Fruit fly (Drosophila melanogaster): ENCODE measurements around the gene Fim.

Fim gene

dm6 chrX:17334101-17334500 is 32.4 kb upstream of the Fim start:
- peak; percentile 16 for TF ChIP-seq Oli (tag; optimal IDR thresholded peaks at IDR 0.05)
- TF ChIP-seq gem (tag; optimal IDR thresholded peaks at IDR 0.05) = peak; percentile 58
- TF ChIP-seq CG12391 (tag; optimal IDR thresholded peaks at IDR 0.05) = peak; percentile 28
- TF ChIP-seq Hr78 (GFP tag; optimal IDR thresholded peaks at IDR 0.05) = peak in 1 of 2 experiments; percentile 73
- no peak for TF ChIP-seq CG6683 (GFP tag; optimal IDR thresholded peaks at IDR 0.05)
- no peak for TF ChIP-seq ase (GFP tag; IDR thresholded peaks at IDR 0.05)
- no peak for TF ChIP-seq E2f1 (GFP tag; IDR thresholded peaks at IDR 0.05)
- TF ChIP-seq ttk (GFP tag; IDR thresholded peaks at IDR 0.05) = peak; percentile 41
- peak; percentile 3 for TF ChIP-seq CG8924 (tag; optimal IDR thresholded peaks at IDR 0.05)
- TF ChIP-seq CG11504 (tag; optimal IDR thresholded peaks at IDR 0.05) = peak; percentile 47
- peak; percentile 35 for TF ChIP-seq CG2712 (tag; optimal IDR thresholded peaks at IDR 0.05)
- TF ChIP-seq Hr51 (GFP tag; optimal IDR thresholded peaks at IDR 0.05) = peak in 1 of 2 experiments; percentile 28
- TF ChIP-seq az2 (GFP tag; optimal IDR thresholded peaks at IDR 0.05) = peak; percentile 3
- peak; percentile 47 for TF ChIP-seq CG18262 (tag; optimal IDR thresholded peaks at IDR 0.05)
- peak; percentile 17 for TF ChIP-seq CG2678 (tag; optimal IDR thresholded peaks at IDR 0.05)
- TF ChIP-seq CG11247 (GFP tag; IDR thresholded peaks at IDR 0.05) = no peak
- no peak for TF ChIP-seq Meics (GFP tag; optimal IDR thresholded peaks at IDR 0.05)
- TF ChIP-seq Ssrp (tag; optimal IDR thresholded peaks at IDR 0.05) = peak; percentile 17
- peak in 1 of 3 experiments; percentile 5 for TF ChIP-seq lola (GFP tag; optimal IDR thresholded peaks at IDR 0.05)
- TF ChIP-seq CG13424 (tag; optimal IDR thresholded peaks at IDR 0.05) = peak; percentile 15
- peak; percentile 9 for TF ChIP-seq CG17385 (GFP tag; optimal IDR thresholded peaks at IDR 0.05)
- peak; percentile 70 for TF ChIP-seq sens (GFP tag)
- TF ChIP-seq TFAM (GFP tag; optimal IDR thresholded peaks at IDR 0.05) = no peak
- TF ChIP-seq CG6791 (GFP tag; IDR thresholded peaks at IDR 0.05; ENCODE audit: partially characterized antibody) = no peak
- peak; percentile 36 for TF ChIP-seq phol (tag; optimal IDR thresholded peaks at IDR 0.05)
- TF ChIP-seq gsb-n (tag; optimal IDR thresholded peaks at IDR 0.05) = no peak
- peak; percentile 56 for TF ChIP-seq Sox102F (GFP tag; optimal IDR thresholded peaks at IDR 0.05)
- TF ChIP-seq CoRest (tag; optimal IDR thresholded peaks at IDR 0.05) = peak; percentile 26
- TF ChIP-seq dmrt11E (tag; optimal IDR thresholded peaks at IDR 0.05) = peak; percentile 18
- peak in 1 of 2 experiments; percentile 1 for TF ChIP-seq Eip74EF (GFP tag; optimal IDR thresholded peaks at IDR 0.05)
- TF ChIP-seq Spps (tag; optimal IDR thresholded peaks at IDR 0.05) = no peak
- peak; percentile 20 for TF ChIP-seq grau (tag; optimal IDR thresholded peaks at IDR 0.05)
- TF ChIP-seq CG8388 (GFP tag; optimal IDR thresholded peaks at IDR 0.05) = peak; percentile 31
- peak; percentile 31; the same call in 1 of the 3 replicates for TF ChIP-seq CG17361 (GFP tag; IDR thresholded peaks at IDR 0.05)
- no peak for TF ChIP-seq jing (GFP tag; optimal IDR thresholded peaks at IDR 0.05)
- peak; percentile 16 for TF ChIP-seq CG7839 (tag; optimal IDR thresholded peaks at IDR 0.05)
- peak; percentile 80 for TF ChIP-seq D19A (tag; optimal IDR thresholded peaks at IDR 0.05)
- peak; percentile 38 for TF ChIP-seq CG10979 (tag; optimal IDR thresholded peaks at IDR 0.05)
- TF ChIP-seq unpg (GFP tag; optimal IDR thresholded peaks at IDR 0.05) = peak; percentile 30
- TF ChIP-seq CG34422 (GFP tag; IDR thresholded peaks at IDR 0.05) = no peak
- peak; percentile 17 for TF ChIP-seq fd96Cb (tag; optimal IDR thresholded peaks at IDR 0.05)
- no peak for TF ChIP-seq HmgZ (tag; optimal IDR thresholded peaks at IDR 0.05)
- 0 out of 2 replicates have a peak, but pooled peaks have one; percentile 30 for TF ChIP-seq CG31441 (GFP tag; IDR thresholded peaks at IDR 0.05)
- TF ChIP-seq bsh (GFP tag; optimal IDR thresholded peaks at IDR 0.05) = peak in 1 of 2 experiments; percentile 52
- no peak for TF ChIP-seq zen2 (GFP tag; IDR thresholded peaks at IDR 0.05; ENCODE audit: partially characterized antibody)
- peak; percentile 31 for TF ChIP-seq nmo (GFP tag; optimal IDR thresholded peaks at IDR 0.05)
- TF ChIP-seq CG9817 (tag; optimal IDR thresholded peaks at IDR 0.05) = no peak
- no peak for TF ChIP-seq bab2 (GFP tag; optimal IDR thresholded peaks at IDR 0.05)

All from whole organism, embryonic.